Fruit fly (Drosophila melanogaster) whole organism, pupa: ENCODE data around the gene CG4592.

Source experiments
- CG10348 ChIP-seq: fragments of 200-800 bp; sonication (Bioruptor generic); IDR thresholded peaks from 2 replicates; pipeline ENCODE4 v1.3.6; 2022; ENCODE audit warnings: missing biosample characterization, missing genetic modification characterization
- CG13204 ChIP-seq: fragments of 200-800 bp; sonication (Bioruptor generic); optimal IDR thresholded peaks from 2 replicates; lab custom pipeline; 2018; ENCODE audit warnings: missing biosample characterization, mild to moderate bottlenecking, missing genetic modification characterization, moderate library complexity
- CG14655 ChIP-seq: fragments of 200-800 bp; sonication (Bioruptor generic); optimal IDR thresholded peaks from 3 replicates; lab custom pipeline; 2017; ENCODE audit warnings: mild to moderate bottlenecking, missing biosample characterization, missing genetic modification reagents, missing genetic modification characterization
- CG15710 ChIP-seq: fragments of 200-800 bp; sonication (Bioruptor generic); optimal IDR thresholded peaks from 2 replicates; lab custom pipeline; 2018; ENCODE audit warnings: missing biosample characterization, mild to moderate bottlenecking, missing genetic modification characterization, moderate library complexity
- CG32121 ChIP-seq: fragments of 200-800 bp; sonication (Bioruptor generic); IDR thresholded peaks from 2 replicates; pipeline ENCODE4 v1.3.6; 2022; ENCODE audit warnings: missing biosample characterization, missing genetic modification characterization
- CG4496 ChIP-seq: fragments of 200-800 bp; sonication (Bioruptor generic); IDR thresholded peaks from 3 replicates; pipeline ENCODE4 v1.3.6; 2022; ENCODE audit warnings: missing biosample characterization, missing genetic modification characterization
- CG8159 ChIP-seq: fragments of 200-800 bp; sonication (Bioruptor generic); optimal IDR thresholded peaks from 3 replicates; lab custom pipeline; 2018; ENCODE audit warnings: missing biosample characterization, mild to moderate bottlenecking, missing genetic modification characterization, moderate library complexity
- CG8301 ChIP-seq: fragments of 200-800 bp; sonication (Bioruptor generic); optimal IDR thresholded peaks from 2 replicates; lab custom pipeline; 2018; ENCODE audit warnings: missing biosample characterization, mild to moderate bottlenecking, missing genetic modification characterization
- CG9948 ChIP-seq: fragments of 200-800 bp; sonication (Bioruptor generic); optimal IDR thresholded peaks from 2 replicates; lab custom pipeline; 2018; ENCODE audit warnings: missing biosample characterization, mild to moderate bottlenecking, missing genetic modification characterization, moderate library complexity
- D1 ChIP-seq: fragments of 200-800 bp; sonication (Bioruptor generic); optimal IDR thresholded peaks from 2 replicates; lab custom pipeline; 2018; ENCODE audit warnings: missing biosample characterization, mild to moderate bottlenecking, missing genetic modification characterization, moderate library complexity
- EcR ChIP-seq: fragments of 200-800 bp; sonication (Bioruptor generic); optimal IDR thresholded peaks from 3 replicates; lab custom pipeline; 2019; ENCODE audit warnings: missing biosample characterization, missing genetic modification characterization, mild to moderate bottlenecking, moderate library complexity, missing genetic modification reagents
- fd96Ca ChIP-seq: fragments of 200-800 bp; sonication (Bioruptor generic); IDR thresholded peaks from 3 replicates; pipeline ENCODE4 v1.3.6; 2022; ENCODE audit warnings: missing biosample characterization, missing genetic modification characterization
- gl ChIP-seq: fragments of 200-800 bp; sonication (Bioruptor generic); optimal IDR thresholded peaks from 2 replicates; lab custom pipeline; 2018; ENCODE audit warnings: missing biosample characterization, mild to moderate bottlenecking, missing genetic modification characterization
- rn ChIP-seq: fragments of 200-800 bp; sonication (Bioruptor generic); IDR thresholded peaks from 2 replicates; pipeline ENCODE4 v1.3.6; 2022; ENCODE audit warnings: missing biosample characterization, missing genetic modification characterization

dm6 chr2L:9921401-9921800 is at the start of gene CG4592:
- TF ChIP-seq EcR (GFP tag; lab: Kevin White, UChicago) (no peak), CG15710 (tag; lab: Kevin White, UChicago) (no peak), CG4496 (GFP tag; lab: Robert Waterston, UW) (peak; percentile 87), CG32121 (GFP tag; lab: Robert Waterston, UW) (peak; percentile 82), fd96Ca (GFP tag; lab: Robert Waterston, UW) (peak; percentile 82; the same call in 2 of the 3 replicates), CG10348 (no peak), CG9948 (peak; percentile 54), CG8301 (tag; lab: Kevin White, UChicago) (no peak), CG13204 (GFP tag; lab: Kevin White, UChicago) (no peak), CG8159 (tag; lab: Kevin White, UChicago) (peak; percentile 65), gl (peak; percentile 36), D1 (peak; percentile 2), CG14655 (GFP tag; lab: Kevin White, UChicago) (no peak), rn (no peak)
